Worm (Caenorhabditis elegans) whole organism, L4/young adult: ENCODE data around the gene C39D10.7.

Experiments used
- W03F9.2 ChIP-seq: fragments of 150-350 bp; optimal IDR thresholded peaks from 2 replicates; lab custom pipeline; 2014; ENCODE audit warnings: missing biosample characterization, missing genetic modification characterization
- dao-5 ChIP-seq: sonication (generic microtip); optimal IDR thresholded peaks from 2 replicates; lab custom pipeline; 2016; ENCODE audit warnings: missing genotype, missing genetic modification characterization, moderate library complexity, missing compliant biosample characterization
- him-1 ChIP-seq: sonication (generic microtip); optimal IDR thresholded peaks from 2 replicates; lab custom pipeline; 2016; ENCODE audit warnings: missing genotype, missing genetic modification reagents, missing genetic modification characterization, missing compliant biosample characterization

Gene C39D10.7

DNA sequence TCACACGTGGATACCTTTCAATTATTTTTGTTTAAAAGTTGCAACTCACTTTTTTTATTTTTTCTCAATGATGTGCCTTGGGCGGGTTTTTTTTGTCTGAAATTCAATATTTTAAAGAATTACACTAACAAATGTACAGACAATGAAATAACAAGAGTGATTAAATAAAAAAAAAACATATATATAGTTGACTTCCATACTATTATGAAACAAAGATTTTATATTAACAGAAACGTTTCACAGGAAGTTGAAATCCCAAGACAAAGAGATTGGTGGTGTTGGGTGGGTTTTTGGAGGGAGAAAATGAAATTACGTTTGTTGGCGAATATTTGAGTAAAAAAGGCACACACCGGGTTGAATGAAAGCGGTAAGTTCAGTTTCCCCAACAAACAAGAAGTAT is 37.9 kb downstream of the C39D10.7 start, which contains the start of gene cca-1:
Gene cca-1 (minus strand): TSS at position 101 of the 400 bp plus-strand sequence.
- TF ChIP-seq dao-5 (tag; lab: Kevin White, UChicago) (no peak), W03F9.2 (tag; lab: Kevin White, UChicago) (no peak), him-1 (tag; lab: Kevin White, UChicago) (no peak)

DNA sequence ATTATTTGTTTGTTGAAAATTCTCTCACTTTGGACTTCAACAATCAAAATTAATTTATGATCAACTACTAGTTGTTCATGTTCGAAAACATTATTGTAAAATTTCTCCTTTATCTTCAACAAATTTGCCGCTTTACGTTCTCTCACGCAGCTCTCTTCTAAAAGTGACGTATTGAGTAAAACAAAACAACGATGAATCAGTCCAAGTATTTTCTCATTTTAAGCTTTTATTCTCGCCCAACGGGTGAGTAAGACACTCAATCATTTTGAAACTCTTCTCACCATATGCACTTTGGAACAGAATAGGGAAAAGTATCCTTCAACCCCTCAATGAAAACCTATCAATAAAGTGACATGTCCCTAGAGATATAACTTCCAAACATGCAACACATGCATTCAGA is 40.4 kb downstream of the C39D10.7 start:
- TF ChIP-seq dao-5 (tag; lab: Kevin White, UChicago) (no peak), W03F9.2 (tag; lab: Kevin White, UChicago) (no peak), him-1 (tag; lab: Kevin White, UChicago) (no peak)

DNA sequence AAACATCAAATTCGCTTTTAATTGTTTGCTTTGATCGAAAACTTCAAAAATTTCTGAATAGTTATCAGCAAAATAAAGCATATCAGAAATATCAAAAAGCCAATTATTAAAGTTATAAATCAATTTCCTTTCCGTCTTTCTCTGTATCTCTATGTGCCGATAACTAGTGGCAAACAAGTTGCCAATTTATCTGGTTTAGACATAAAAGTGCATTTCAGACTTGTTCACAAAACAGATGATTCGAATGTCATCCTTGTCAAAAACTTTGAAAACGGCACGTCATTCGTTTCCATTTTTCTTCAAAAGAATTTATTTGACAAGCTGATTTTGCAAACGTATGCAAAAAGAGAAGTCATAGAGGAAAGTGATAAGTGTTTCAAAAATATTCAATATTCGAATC is 46.4 kb downstream of the C39D10.7 start:
- TF ChIP-seq dao-5 (tag; lab: Kevin White, UChicago), result no peak
- TF ChIP-seq him-1 (tag; lab: Kevin White, UChicago), result no peak
- TF ChIP-seq W03F9.2 (tag; lab: Kevin White, UChicago), result no peak

DNA sequence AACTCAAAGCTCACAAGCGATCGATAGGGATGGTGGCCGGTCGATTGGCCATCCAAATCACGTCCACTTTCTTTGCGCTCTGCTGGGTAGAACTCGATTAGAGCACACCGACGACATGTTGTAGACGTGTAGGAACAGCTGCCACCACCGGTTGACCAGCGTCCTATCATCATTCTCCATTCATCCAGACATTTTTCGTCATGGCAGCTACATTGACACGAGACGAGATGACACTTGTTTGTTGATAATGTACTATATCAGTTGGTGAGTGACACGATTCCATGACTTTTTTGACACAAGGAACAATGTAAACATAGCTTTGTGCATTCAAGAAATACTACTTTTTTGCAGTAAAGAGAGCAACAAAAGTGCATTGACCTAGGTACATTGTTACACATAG is 47.2 kb downstream of the C39D10.7 start:
- TF ChIP-seq him-1 (tag; lab: Kevin White, UChicago), result no peak
- no peak for TF ChIP-seq W03F9.2 (tag; lab: Kevin White, UChicago)
- no peak for TF ChIP-seq dao-5 (tag; lab: Kevin White, UChicago)
